Fruit fly (Drosophila melanogaster): ENCODE measurements around the gene Hpr1.

- TF ChIP-seq pan (optimal IDR thresholded peaks at IDR 0.05) (no peak), EcR (GFP tag; optimal IDR thresholded peaks at IDR 0.05) (no peak), usp (GFP tag; optimal IDR thresholded peaks at IDR 0.05) (no peak)
Observed at dm6 chr3R:5843516-5843915, 22.3 kb upstream of the Hpr1 start.

Data from whole organism.